Worm (Caenorhabditis elegans) whole organism, L4 larva: ENCODE results near the gene abhd-14.
A peak's percentile ranks its signal among the peaks of the same experiment; 100 is the strongest.

Experiments
- F37D6.2 ChIP-seq: sonication (generic microtip); optimal IDR thresholded peaks from 2 replicates; lab custom pipeline; 2016; ENCODE audit warnings: mild to moderate bottlenecking, missing genetic modification characterization, missing compliant biosample characterization
- F49E8.2 ChIP-seq: sonication (generic microtip); optimal IDR thresholded peaks from 2 replicates; lab custom pipeline; 2016; ENCODE audit warnings: missing compliant biosample characterization, mild to moderate bottlenecking, missing genetic modification characterization, borderline replicate concordance
- T20F7.1 ChIP-seq: fragments of 200-800 bp; sonication (Bioruptor generic); optimal IDR thresholded peaks from 2 replicates; lab custom pipeline; 2018; ENCODE audit warnings: mild to moderate bottlenecking, missing genetic modification characterization, missing compliant biosample characterization
- Y48G9A.11 ChIP-seq: fragments of 200-800 bp; sonication (Bioruptor generic); IDR thresholded peaks from 2 replicates; pipeline ENCODE4 v1.3.6; 2022; ENCODE audit warnings: missing genetic modification reagents, missing genetic modification characterization, missing compliant biosample characterization
- ZK337.2 ChIP-seq: fragments of 200-800 bp; sonication (Bioruptor generic); IDR thresholded peaks from 2 replicates; pipeline ENCODE4 v1.3.6; 2022; ENCODE audit warnings: missing genetic modification reagents, missing genetic modification characterization, missing compliant biosample characterization
- ZK546.5 ChIP-seq, 2 experiments: sonication (generic microtip); optimal IDR thresholded peaks; 2 replicates each; lab custom pipeline; 2017; ENCODE audit warnings: missing biosample characterization in 2 of 2, missing genetic modification characterization in 2 of 2
- aha-1 ChIP-seq: fragments of 150-350 bp; peaks from one replicate; lab custom pipeline; 2014; ENCODE audit warnings: missing biosample characterization, missing genetic modification characterization
- arid-1 ChIP-seq: fragments of 200-800 bp; sonication (Bioruptor generic); conservative IDR thresholded peaks from 2 replicates; pipeline ENCODE4 v1.3.6; 2022; ENCODE audit warnings: missing genetic modification reagents, missing genetic modification characterization, missing compliant biosample characterization
- attf-4 ChIP-seq: sonication (generic microtip); optimal IDR thresholded peaks from 3 replicates; lab custom pipeline; 2017; ENCODE audit warnings: missing biosample characterization, missing genetic modification characterization
- ceh-20 ChIP-seq: fragments of 200-800 bp; sonication (Bioruptor generic); IDR thresholded peaks from 2 replicates; pipeline ENCODE4 v1.3.6; 2022; ENCODE audit warnings: missing genetic modification reagents, missing genetic modification characterization, missing compliant biosample characterization
- ceh-32 ChIP-seq: sonication (generic microtip); optimal IDR thresholded peaks from 2 replicates; lab custom pipeline; 2016; ENCODE audit warnings: mild to moderate bottlenecking, missing genetic modification characterization, missing compliant biosample characterization; ENCODE audit not compliant: poor library complexity
- ctbp-1 ChIP-seq: fragments of 200-800 bp; sonication (Bioruptor generic); IDR thresholded peaks from 2 replicates; pipeline ENCODE4 v1.3.6; 2022; ENCODE audit warnings: missing genetic modification reagents, missing genetic modification characterization, missing compliant biosample characterization
- daf-12 ChIP-seq: fragments of 150-350 bp; optimal IDR thresholded peaks from 2 replicates; lab custom pipeline; 2014; ENCODE audit warnings: missing biosample characterization, missing genetic modification reagents, missing genetic modification characterization
- daf-16 ChIP-seq, 3 experiments: sonication (generic microtip); optimal IDR thresholded peaks; 2 replicates each; lab custom pipeline; 2016 to 2017; ENCODE audit warnings: missing genetic modification characterization in 3 of 3, missing genetic modification reagents in 3 of 3, mild to moderate bottlenecking in 2 of 3, missing compliant biosample characterization in 2 of 3, missing biosample characterization in 1 of 3, moderate library complexity in 1 of 3
- egl-43 ChIP-seq: fragments of 200-800 bp; sonication (Bioruptor generic); IDR thresholded peaks from 2 replicates; pipeline ENCODE4 v1.3.6; 2022; ENCODE audit warnings: missing genetic modification reagents, missing genetic modification characterization, missing compliant biosample characterization
- fkh-10 ChIP-seq: fragments of 150-350 bp; optimal IDR thresholded peaks from 2 replicates; lab custom pipeline; 2014; ENCODE audit warnings: missing biosample characterization, missing genetic modification reagents, missing genetic modification characterization
- hif-1 ChIP-seq, 2 experiments: sonication (generic microtip); optimal IDR thresholded peaks; 2 replicates each; lab custom pipeline; 2016 to 2017; ENCODE audit warnings: missing compliant biosample characterization in 2 of 2, missing genetic modification characterization in 2 of 2, missing genetic modification reagents in 2 of 2, missing genotype in 2 of 2, mild to moderate bottlenecking in 1 of 2
- hlh-30 ChIP-seq: sonication (generic microtip); optimal IDR thresholded peaks from 2 replicates; lab custom pipeline; 2017; ENCODE audit warnings: antibody characterized with exemption, mild to moderate bottlenecking, missing genetic modification characterization, missing compliant biosample characterization; ENCODE audit not compliant: insufficient read depth
- hmg-1.1 ChIP-seq: fragments of 200-800 bp; sonication (Bioruptor generic); IDR thresholded peaks from 2 replicates; pipeline ENCODE4 v1.3.6; 2022; ENCODE audit warnings: missing genetic modification reagents, missing genetic modification characterization, missing compliant biosample characterization
- jun-1 ChIP-seq: fragments of 150-350 bp; optimal IDR thresholded peaks from 2 replicates; lab custom pipeline; 2014; ENCODE audit warnings: missing biosample characterization, missing genetic modification reagents, missing genetic modification characterization
- lin-15B ChIP-seq: fragments of 150-350 bp; sonication (generic microtip); optimal IDR thresholded peaks from 3 replicates; lab custom pipeline; 2014; ENCODE audit warnings: missing biosample characterization, missing genetic modification characterization
- lin-38 ChIP-seq: fragments of 200-800 bp; sonication (Bioruptor generic); IDR thresholded peaks from 2 replicates; pipeline ENCODE4 v1.3.6; 2022; ENCODE audit warnings: missing genetic modification reagents, missing genetic modification characterization, missing compliant biosample characterization
- lsy-2 ChIP-seq, 2 experiments: fragments of 150-350 bp in 1 of 2; sonication (generic microtip) in 1 of 2; optimal IDR thresholded peaks; 2 replicates each; lab custom pipeline; 2014 to 2017; ENCODE audit warnings: missing biosample characterization in 2 of 2, missing genetic modification characterization in 2 of 2
- madf-5 ChIP-seq, 2 experiments: fragments of 200-800 bp; sonication (Bioruptor generic); IDR thresholded peaks; 2 replicates each; pipeline ENCODE4 v1.3.6; 2022; ENCODE audit warnings: missing compliant biosample characterization in 2 of 2, missing genetic modification characterization in 2 of 2
- madf-9 ChIP-seq: fragments of 200-800 bp; sonication (Bioruptor generic); conservative IDR thresholded peaks from 2 replicates; pipeline ENCODE4 v1.3.6; 2022; ENCODE audit warnings: missing genetic modification reagents, missing genetic modification characterization, missing compliant biosample characterization
- mdl-1 ChIP-seq, 2 experiments: fragments of 150-350 bp in 1 of 2; sonication (generic microtip) in 1 of 2; optimal IDR thresholded peaks; 2 replicates each; lab custom pipeline; 2014 to 2017; ENCODE audit warnings: missing biosample characterization in 2 of 2, missing genetic modification characterization in 2 of 2
- mep-1 ChIP-seq: fragments of 150-350 bp; sonication (generic microtip); optimal IDR thresholded peaks from 3 replicates; lab custom pipeline; 2014; ENCODE audit warnings: missing biosample characterization, missing genetic modification characterization
- mes-2 ChIP-seq: sonication (generic microtip); optimal IDR thresholded peaks from 2 replicates; lab custom pipeline; 2016; ENCODE audit warnings: missing genotype, mild to moderate bottlenecking, missing genetic modification characterization, missing compliant biosample characterization; ENCODE audit not compliant: poor library complexity, severe bottlenecking
- nhr-10 ChIP-seq: fragments of 150-350 bp; optimal IDR thresholded peaks from 2 replicates; lab custom pipeline; 2014; ENCODE audit warnings: missing biosample characterization, missing genetic modification characterization
- nhr-102 ChIP-seq: sonication (generic microtip); optimal IDR thresholded peaks from 2 replicates; lab custom pipeline; 2016; ENCODE audit warnings: mild to moderate bottlenecking, missing genetic modification characterization, moderate library complexity, missing compliant biosample characterization
- nhr-11 ChIP-seq: fragments of 150-350 bp; optimal IDR thresholded peaks from 2 replicates; lab custom pipeline; 2014; ENCODE audit warnings: missing biosample characterization, missing genetic modification characterization
- nhr-28 ChIP-seq: fragments of 150-350 bp; optimal IDR thresholded peaks from 2 replicates; lab custom pipeline; 2014; ENCODE audit warnings: missing biosample characterization, missing genetic modification characterization
- nhr-42 ChIP-seq: fragments of 200-800 bp; sonication (Bioruptor generic); IDR thresholded peaks from 2 replicates; pipeline ENCODE4 v1.3.6; 2022; ENCODE audit warnings: missing genetic modification characterization, missing compliant biosample characterization
- nhr-48 ChIP-seq: sonication (generic microtip); optimal IDR thresholded peaks from 2 replicates; lab custom pipeline; 2016; ENCODE audit warnings: mild to moderate bottlenecking, missing genetic modification characterization, missing compliant biosample characterization
- nhr-6 ChIP-seq: fragments of 150-350 bp; optimal IDR thresholded peaks from 2 replicates; lab custom pipeline; 2014; ENCODE audit warnings: missing biosample characterization, missing genetic modification characterization
- nhr-77 ChIP-seq: fragments of 150-350 bp; optimal IDR thresholded peaks from 2 replicates; lab custom pipeline; 2014; ENCODE audit warnings: missing biosample characterization, missing genetic modification characterization
- pha-4 ChIP-seq, 2 experiments: fragments of 150-350 bp in 1 of 2; fragments of 200-800 bp in 1 of 2; sonication (Bioruptor generic) in 1 of 2; IDR thresholded peaks in 1 of 2; optimal IDR thresholded peaks in 1 of 2; 2 replicates each; pipeline versions ENCODE4 v1.3.6 to Lab custom; 2014 to 2022; ENCODE audit warnings: missing genetic modification characterization in 2 of 2, missing genetic modification reagents in 2 of 2, missing biosample characterization in 1 of 2, missing compliant biosample characterization in 1 of 2
- php-3 ChIP-seq: fragments of 200-800 bp; sonication (Bioruptor generic); IDR thresholded peaks from 2 replicates; pipeline ENCODE4 v1.3.6; 2022; ENCODE audit warnings: missing genetic modification reagents, missing genetic modification characterization, missing compliant biosample characterization
- pqm-1 ChIP-seq: sonication (generic microtip); optimal IDR thresholded peaks from 2 replicates; lab custom pipeline; 2017; ENCODE audit warnings: missing biosample characterization, missing genetic modification characterization
- saeg-2 ChIP-seq: fragments of 200-800 bp; sonication (Bioruptor generic); IDR thresholded peaks from 2 replicates; pipeline ENCODE4 v1.3.6; 2022; ENCODE audit warnings: missing genetic modification reagents, missing genetic modification characterization, missing compliant biosample characterization
- set-16 ChIP-seq: fragments of 200-800 bp; sonication (Bioruptor generic); IDR thresholded peaks from 2 replicates; pipeline ENCODE4 v1.3.6; 2022; ENCODE audit warnings: missing genetic modification reagents, missing genetic modification characterization, missing compliant biosample characterization
- snpc-1.2 ChIP-seq: fragments of 200-800 bp; sonication (Bioruptor generic); IDR thresholded peaks from 2 replicates; pipeline ENCODE4 v1.3.6; 2022; ENCODE audit warnings: missing genetic modification reagents, missing genetic modification characterization, missing compliant biosample characterization
- spr-1 ChIP-seq: sonication (generic microtip); optimal IDR thresholded peaks from 2 replicates; lab custom pipeline; 2016; ENCODE audit warnings: mild to moderate bottlenecking, missing genetic modification characterization, missing compliant biosample characterization
- tra-1 ChIP-seq: fragments of 200-800 bp; sonication (Bioruptor generic); IDR thresholded peaks from 2 replicates; pipeline ENCODE4 v1.3.6; 2022; ENCODE audit warnings: missing genetic modification reagents, missing genetic modification characterization, missing compliant biosample characterization
- unc-62 ChIP-seq, 3 experiments: fragments of 150-350 bp in 1 of 3; sonication (generic microtip); optimal IDR thresholded peaks in 2 of 3; peaks in 1 of 3; 1 replicate in 1 of 3; 2 replicates in 2 of 3; lab custom pipeline; 2014 to 2017; ENCODE audit warnings: missing biosample characterization in 3 of 3, missing genetic modification characterization in 3 of 3, missing genetic modification reagents in 3 of 3, missing genotype in 1 of 3
- zag-1 ChIP-seq: fragments of 150-350 bp; optimal IDR thresholded peaks from 2 replicates; lab custom pipeline; 2014; ENCODE audit warnings: missing biosample characterization, missing genetic modification characterization
- zfp-2 ChIP-seq: sonication (generic microtip); optimal IDR thresholded peaks from 2 replicates; lab custom pipeline; 2016; ENCODE audit warnings: mild to moderate bottlenecking, missing genetic modification characterization, missing compliant biosample characterization
- zip-2 ChIP-seq: fragments of 150-350 bp; optimal IDR thresholded peaks from 2 replicates; lab custom pipeline; 2014; ENCODE audit warnings: missing biosample characterization, missing genetic modification characterization

abhd-14 gene

ce11 chrIV:1070383-1070782, 40.5 kb upstream of the abhd-14 start (continued):
- TF ChIP-seq jun-1 (tag; lab: Kevin White, UChicago), result no peak
- peak; percentile 67 for TF ChIP-seq mes-2 (tag; lab: Kevin White, UChicago)
- peak; percentile 54 for TF ChIP-seq nhr-28 (tag; lab: Kevin White, UChicago)
- TF ChIP-seq hif-1 (tag; optimal IDR thresholded peaks at IDR 0.05; lab: Kevin White, UChicago), result peak; percentile 2 to 89
- TF ChIP-seq saeg-2, result peak; percentile 88
- TF ChIP-seq snpc-1.2 (GFP tag; lab: Robert Waterston, UW), result 0 out of 2 replicates have a peak, but pooled peaks have one; percentile 46
- TF ChIP-seq Y48G9A.11 (GFP tag; lab: Robert Waterston, UW), result no peak
- no peak for TF ChIP-seq daf-12
- TF ChIP-seq nhr-77 (tag; lab: Kevin White, UChicago), result peak; percentile 91
- peak; percentile 81 for TF ChIP-seq nhr-42
- TF ChIP-seq aha-1, result peak; percentile 79
- peak; percentile 86 to 94 for TF ChIP-seq mdl-1 (tag; optimal IDR thresholded peaks at IDR 0.05; lab: Kevin White, UChicago)
- peak; percentile 43 for TF ChIP-seq zag-1 (tag; lab: Kevin White, UChicago)
- peak; percentile 81 for TF ChIP-seq F37D6.2 (tag; lab: Kevin White, UChicago)
- TF ChIP-seq attf-4 (tag; lab: Kevin White, UChicago), result peak; percentile 40
- peak; percentile 86 for TF ChIP-seq ctbp-1 (GFP tag; lab: Robert Waterston, UW)
- TF ChIP-seq ceh-20 (GFP tag; lab: Robert Waterston, UW), result peak; percentile 90
- TF ChIP-seq nhr-48 (tag; lab: Kevin White, UChicago), result peak; percentile 86
- peak; percentile 52 for TF ChIP-seq nhr-6
- TF ChIP-seq nhr-102 (tag; lab: Kevin White, UChicago), result peak; percentile 81
- TF ChIP-seq hmg-1.1 (GFP tag; lab: Robert Waterston, UW), result peak; percentile 84
- peak; percentile 94 for TF ChIP-seq hlh-30 (tag; lab: Kevin White, UChicago)
- peak; percentile 95 for TF ChIP-seq set-16
- peak; percentile 34 for TF ChIP-seq nhr-10 (tag; lab: Kevin White, UChicago)
- peak; percentile 59; the same call in 1 of the 2 replicates for TF ChIP-seq php-3 (GFP tag; lab: Robert Waterston, UW)
- no peak for TF ChIP-seq zfp-2 (tag; lab: Kevin White, UChicago)
- peak in 1 of 2 experiments; percentile 17 for TF ChIP-seq ZK546.5 (tag; optimal IDR thresholded peaks at IDR 0.05; lab: Kevin White, UChicago)
- no peak for TF ChIP-seq ZK337.2 (GFP tag; lab: Robert Waterston, UW)
- 0 out of 4 replicates have a peak, but pooled peaks of 1 of the 2 experiments have one; percentile 35 for TF ChIP-seq madf-5 (GFP tag; IDR thresholded peaks at IDR 0.05; lab: Robert Waterston, UW)
- TF ChIP-seq T20F7.1, result no peak
- TF ChIP-seq spr-1 (tag; lab: Kevin White, UChicago), result peak; percentile 61
- peak; percentile 85 for TF ChIP-seq nhr-11
- peak; percentile 54 for TF ChIP-seq lin-38 (GFP tag; lab: Robert Waterston, UW)
- TF ChIP-seq lsy-2 (tag; optimal IDR thresholded peaks at IDR 0.05; lab: Kevin White, UChicago), result peak; percentile 76 to 83
- peak in 1 of 2 experiments; percentile 51 for TF ChIP-seq unc-62 (GFP tag; optimal IDR thresholded peaks at IDR 0.05 in 1 of 2; lab: Kevin White, UChicago)
- TF ChIP-seq unc-62 (tag; optimal IDR thresholded peaks at IDR 0.05; lab: Kevin White, UChicago), result no peak
- no peak for TF ChIP-seq zip-2 (tag; lab: Kevin White, UChicago)
- peak; percentile 11 for TF ChIP-seq pqm-1
- peak; percentile 97 for TF ChIP-seq fkh-10 (GFP tag; lab: Kevin White, UChicago)
- peak; percentile 85 for TF ChIP-seq pha-4 (GFP tag; IDR thresholded peaks at IDR 0.05; lab: Robert Waterston, UW)
- TF ChIP-seq pha-4 (tag; optimal IDR thresholded peaks at IDR 0.05; lab: Kevin White, UChicago), result no peak
- TF ChIP-seq daf-16 (GFP tag; optimal IDR thresholded peaks at IDR 0.05; lab: Kevin White, UChicago), result peak in 1 of 2 experiments; percentile 86
- TF ChIP-seq daf-16 (tag; optimal IDR thresholded peaks at IDR 0.05; lab: Kevin White, UChicago), result peak; percentile 89
- peak; percentile 62; the same call in 1 of the 2 replicates for TF ChIP-seq tra-1 (GFP tag; lab: Robert Waterston, UW)
- TF ChIP-seq F49E8.2 (tag; lab: Kevin White, UChicago), result no peak
- TF ChIP-seq madf-9 (GFP tag; lab: Robert Waterston, UW), result 0 out of 2 replicates have a peak, but pooled peaks have one; percentile 26
- TF ChIP-seq ceh-32 (tag; lab: Kevin White, UChicago), result peak; percentile 1
- TF ChIP-seq lin-15B (tag; lab: Kevin White, UChicago), result no peak
- peak; percentile 41; the same call in 1 of the 2 replicates for TF ChIP-seq arid-1
- TF ChIP-seq egl-43, result peak; percentile 80
- TF ChIP-seq mep-1 (tag; lab: Kevin White, UChicago), result peak; percentile 84
